Worm (Caenorhabditis elegans) whole organism, mixed stage, embryonic: ENCODE measurements around the gene vab-23.

Experiments used
- M03D4.4 ChIP-seq: sonication (generic microtip); optimal IDR thresholded peaks from 2 replicates; lab custom pipeline; 2017; ENCODE audit warnings: mild to moderate bottlenecking, missing genetic modification characterization, missing compliant biosample characterization
- bed-3 ChIP-seq: fragments of 200-800 bp; sonication (Bioruptor generic); optimal IDR thresholded peaks from 3 replicates; lab custom pipeline; 2018; ENCODE audit warnings: mild to moderate bottlenecking, missing genetic modification characterization, moderate library complexity, missing compliant biosample characterization
- blmp-1 ChIP-seq: fragments of 150-350 bp; optimal IDR thresholded peaks from 2 replicates; lab custom pipeline; 2014; ENCODE audit warnings: missing biosample characterization, missing genetic modification characterization
- ceh-39 ChIP-seq: fragments of 150-350 bp; optimal IDR thresholded peaks from 2 replicates; lab custom pipeline; 2014; ENCODE audit warnings: missing biosample characterization, missing genetic modification characterization
- ceh-43 ChIP-seq: fragments of 200-800 bp; sonication (Bioruptor generic); optimal IDR thresholded peaks from 2 replicates; lab custom pipeline; 2018; ENCODE audit warnings: mild to moderate bottlenecking, missing genetic modification characterization, moderate library complexity, missing compliant biosample characterization
- ces-1 ChIP-seq: fragments of 150-350 bp; optimal IDR thresholded peaks from 2 replicates; lab custom pipeline; 2014; ENCODE audit warnings: missing biosample characterization, missing genetic modification reagents, missing genetic modification characterization
- cnd-1 ChIP-seq: fragments of 200-800 bp; sonication (Bioruptor generic); optimal IDR thresholded peaks from 2 replicates; lab custom pipeline; 2018; ENCODE audit warnings: mild to moderate bottlenecking, missing genetic modification characterization, missing compliant biosample characterization
- drap-1 ChIP-seq: fragments of 200-800 bp; sonication (Bioruptor generic); optimal IDR thresholded peaks from 3 replicates; lab custom pipeline; 2018; ENCODE audit warnings: mild to moderate bottlenecking, missing genetic modification characterization, missing compliant biosample characterization
- elt-1 ChIP-seq: sonication (generic microtip); optimal IDR thresholded peaks from 2 replicates; lab custom pipeline; 2017; ENCODE audit warnings: missing genetic modification characterization, mild to moderate bottlenecking, missing compliant biosample characterization, antibody characterized with exemption, moderate library complexity, borderline replicate concordance; ENCODE audit not compliant: insufficient read depth
- elt-3 ChIP-seq: fragments of 150-350 bp; optimal IDR thresholded peaks from 2 replicates; lab custom pipeline; 2014; ENCODE audit warnings: missing biosample characterization, missing genetic modification characterization
- flh-1 ChIP-seq: fragments of 200-800 bp; sonication (Bioruptor generic); optimal IDR thresholded peaks from 2 replicates; lab custom pipeline; 2018; ENCODE audit warnings: mild to moderate bottlenecking, missing genetic modification characterization, moderate library complexity, missing compliant biosample characterization
- ham-2 ChIP-seq: fragments of 200-800 bp; sonication (Bioruptor generic); optimal IDR thresholded peaks from 2 replicates; lab custom pipeline; 2018; ENCODE audit warnings: mild to moderate bottlenecking, missing genetic modification characterization, missing compliant biosample characterization
- hlh-1 ChIP-seq: fragments of 150-350 bp; optimal IDR thresholded peaks from 2 replicates; lab custom pipeline; 2014; ENCODE audit warnings: missing biosample characterization, missing genetic modification reagents, missing genetic modification characterization
- lin-13 ChIP-seq: fragments of 150-350 bp; optimal IDR thresholded peaks from 2 replicates; lab custom pipeline; 2014; ENCODE audit warnings: missing biosample characterization, missing genetic modification characterization
- lin-32 ChIP-seq: fragments of 200-800 bp; sonication (Bioruptor generic); optimal IDR thresholded peaks from 2 replicates; lab custom pipeline; 2018; ENCODE audit warnings: mild to moderate bottlenecking, missing genetic modification characterization, missing compliant biosample characterization
- lsy-2 ChIP-seq: fragments of 150-350 bp; optimal IDR thresholded peaks from 2 replicates; lab custom pipeline; 2014; ENCODE audit warnings: missing biosample characterization, missing genetic modification characterization
- mab-5 ChIP-seq: fragments of 150-350 bp; optimal IDR thresholded peaks from 2 replicates; lab custom pipeline; 2014; ENCODE audit warnings: missing biosample characterization, missing genetic modification characterization
- mls-2 ChIP-seq: sonication (generic microtip); optimal IDR thresholded peaks from 2 replicates; lab custom pipeline; 2016; ENCODE audit warnings: mild to moderate bottlenecking, missing genetic modification characterization, moderate library complexity, missing compliant biosample characterization
- nhr-12 ChIP-seq: fragments of 150-350 bp; optimal IDR thresholded peaks from 2 replicates; lab custom pipeline; 2014; ENCODE audit warnings: missing biosample characterization, missing genetic modification characterization
- nhr-2 ChIP-seq: fragments of 150-350 bp; optimal IDR thresholded peaks from 2 replicates; lab custom pipeline; 2014; ENCODE audit warnings: missing biosample characterization, missing genetic modification characterization
- nhr-237 ChIP-seq: fragments of 150-350 bp; optimal IDR thresholded peaks from 2 replicates; lab custom pipeline; 2014; ENCODE audit warnings: missing biosample characterization, missing genetic modification characterization
- nhr-76 ChIP-seq: sonication (generic microtip); optimal IDR thresholded peaks from 2 replicates; lab custom pipeline; 2017; ENCODE audit warnings: missing biosample characterization, missing genetic modification characterization
- pha-4 ChIP-seq: fragments of 150-350 bp; optimal IDR thresholded peaks from 2 replicates; lab custom pipeline; 2018; ENCODE audit warnings: missing biosample characterization, missing genetic modification reagents, missing genetic modification characterization
- sem-2 ChIP-seq: fragments of 200-800 bp; sonication (Bioruptor generic); optimal IDR thresholded peaks from 2 replicates; lab custom pipeline; 2018; ENCODE audit warnings: mild to moderate bottlenecking, missing genetic modification characterization, missing compliant biosample characterization
- snpc-4 ChIP-seq: fragments of 150-350 bp; optimal IDR thresholded peaks from 2 replicates; lab custom pipeline; 2014; ENCODE audit warnings: missing biosample characterization, missing genetic modification characterization
- sptf-1 ChIP-seq: sonication (generic microtip); optimal IDR thresholded peaks from 2 replicates; lab custom pipeline; 2017; ENCODE audit warnings: mild to moderate bottlenecking, missing genetic modification characterization, moderate library complexity, missing compliant biosample characterization
- tbx-8 ChIP-seq: fragments of 200-800 bp; sonication (Bioruptor generic); optimal IDR thresholded peaks from 2 replicates; lab custom pipeline; 2018; ENCODE audit warnings: mild to moderate bottlenecking, missing genetic modification characterization, moderate library complexity, missing compliant biosample characterization
- unc-120 ChIP-seq: sonication (generic microtip); optimal IDR thresholded peaks from 2 replicates; lab custom pipeline; 2017; ENCODE audit warnings: missing genetic modification characterization, missing compliant biosample characterization; ENCODE audit not compliant: poor library complexity, severe bottlenecking
- unc-39 ChIP-seq: fragments of 150-350 bp; optimal IDR thresholded peaks from 2 replicates; lab custom pipeline; 2014; ENCODE audit warnings: missing biosample characterization, missing genetic modification characterization
- unc-62 ChIP-seq: fragments of 150-350 bp; optimal IDR thresholded peaks from 2 replicates; lab custom pipeline; 2014; ENCODE audit warnings: missing biosample characterization, missing genetic modification reagents, missing genetic modification characterization
- zip-8 ChIP-seq: fragments of 150-350 bp; optimal IDR thresholded peaks from 2 replicates; lab custom pipeline; 2014; ENCODE audit warnings: missing biosample characterization, missing genetic modification characterization
- ztf-11 ChIP-seq: fragments of 150-350 bp; optimal IDR thresholded peaks from 2 replicates; lab custom pipeline; 2014; ENCODE audit warnings: missing biosample characterization, missing genetic modification characterization

The vab-23 gene

ce11 chrII:11865644-11866043, 35.4 kb downstream of the vab-23 start, which contains the start of gene K12D12.4:
Gene K12D12.4, minus strand, starts transcription at chrII:11865744.
- TF ChIP-seq zip-8, result no peak

- TF ChIP-seq ztf-11 (tag; lab: Kevin White, UChicago) (no peak), M03D4.4 (no peak), nhr-12 (tag; lab: Kevin White, UChicago) (no peak), ces-1 (GFP tag; lab: Kevin White, UChicago) (no peak), mls-2 (tag; lab: Kevin White, UChicago) (no peak), mab-5 (tag; lab: Kevin White, UChicago) (no peak), hlh-1 (tag; lab: Kevin White, UChicago) (no peak), nhr-76 (tag; lab: Kevin White, UChicago) (no peak)
Observed at ce11 chrII:11860623-11861079, 40.4 kb downstream of the vab-23 start, which contains the start of gene K12D12.5. Gene K12D12.5, plus strand, starts transcription at chrII:11861029.

DNA sequence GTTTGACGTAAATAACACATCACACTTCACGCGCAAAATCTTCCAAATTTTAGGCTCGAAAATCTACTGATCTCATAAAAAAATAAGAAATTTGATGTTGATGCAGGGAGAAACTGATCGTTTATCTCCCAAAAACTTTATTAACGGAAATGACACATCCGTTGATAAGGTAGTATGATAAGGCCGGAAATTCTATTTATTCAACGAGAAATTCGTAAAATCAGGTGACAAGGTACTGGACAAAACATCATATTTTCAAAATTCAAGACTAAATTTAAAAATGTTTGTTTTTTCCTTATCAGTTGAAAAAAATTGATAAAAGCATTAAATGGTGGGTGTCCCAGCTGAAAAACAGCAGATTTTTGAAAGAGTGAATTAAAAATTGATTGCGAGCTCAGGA, 41.2 kb downstream of the vab-23 start:
- TF ChIP-seq ceh-39 (tag; lab: Kevin White, UChicago) (no peak), mls-2 (tag; lab: Kevin White, UChicago) (no peak), elt-3 (tag; lab: Kevin White, UChicago) (no peak)

- TF ChIP-seq lsy-2 (no peak), ztf-11 (tag; lab: Kevin White, UChicago) (no peak), tbx-8 (no peak), cnd-1 (tag; lab: Kevin White, UChicago) (no peak), M03D4.4 (no peak), mab-5 (tag; lab: Kevin White, UChicago) (no peak), ceh-43 (GFP tag; lab: Kevin White, UChicago) (no peak), mls-2 (tag; lab: Kevin White, UChicago) (no peak), snpc-4 (no peak), ham-2 (GFP tag; lab: Kevin White, UChicago) (no peak), unc-39 (tag; lab: Kevin White, UChicago) (no peak), unc-120 (tag; lab: Kevin White, UChicago) (no peak), lin-32 (GFP tag; lab: Kevin White, UChicago) (no peak), nhr-2 (tag; lab: Kevin White, UChicago) (no peak), hlh-1 (tag; lab: Kevin White, UChicago) (no peak), flh-1 (GFP tag; lab: Kevin White, UChicago) (no peak), blmp-1 (no peak), nhr-237 (tag; lab: Kevin White, UChicago) (no peak)
Observed at ce11 chrII:11856361-11856760, 44.6 kb downstream of the vab-23 start, which contains the start of gene clh-1. Gene clh-1, minus strand, starts transcription at chrII:11856461.

DNA sequence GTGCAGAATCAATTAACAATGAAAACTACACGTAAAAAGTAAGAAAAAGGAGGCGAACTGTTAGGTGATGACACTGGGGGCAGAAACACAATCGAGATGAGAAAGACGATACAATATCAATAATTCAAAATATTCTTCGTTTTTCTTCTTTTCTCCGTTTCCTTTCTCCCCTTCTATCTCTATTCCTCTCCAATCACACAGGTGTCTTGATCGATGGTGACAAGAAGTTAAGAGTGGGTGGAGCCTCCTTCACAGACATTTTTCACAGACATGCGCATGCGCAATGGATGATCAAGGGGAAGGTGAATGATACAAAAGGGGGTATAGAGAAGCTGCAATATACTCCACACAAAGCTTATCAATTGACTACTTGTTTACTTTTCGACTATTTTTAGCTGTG, 46.3 kb downstream of the vab-23 start:
- TF ChIP-seq pha-4 (tag; lab: Kevin White, UChicago) (no peak), drap-1 (GFP tag; lab: Kevin White, UChicago) (no peak), snpc-4 (no peak), elt-1 (tag; lab: Kevin White, UChicago) (no peak), sem-2 (GFP tag; lab: Kevin White, UChicago) (no peak), lsy-2 (no peak), bed-3 (no peak), cnd-1 (tag; lab: Kevin White, UChicago) (no peak), unc-62 (GFP tag; lab: Kevin White, UChicago) (no peak), ces-1 (GFP tag; lab: Kevin White, UChicago) (no peak), lin-13 (no peak), sptf-1 (no peak), M03D4.4 (no peak), hlh-1 (tag; lab: Kevin White, UChicago) (no peak), nhr-237 (tag; lab: Kevin White, UChicago) (no peak), nhr-2 (tag; lab: Kevin White, UChicago) (no peak), nhr-76 (tag; lab: Kevin White, UChicago) (no peak), mls-2 (tag; lab: Kevin White, UChicago) (no peak), ceh-39 (tag; lab: Kevin White, UChicago) (no peak), unc-39 (tag; lab: Kevin White, UChicago) (no peak)
